Fruit fly (Drosophila melanogaster) whole organism, pupa: ENCODE results near the gene gro.

ENCODE experiments used
- CG10348 ChIP-seq: fragments of 200-800 bp; sonication (Bioruptor generic); IDR thresholded peaks from 2 replicates; pipeline ENCODE4 v1.3.6; 2022; ENCODE audit warnings: missing biosample characterization, missing genetic modification characterization
- CG12605 ChIP-seq: fragments of 200-800 bp; sonication (Bioruptor generic); IDR thresholded peaks from 2 replicates; pipeline ENCODE4 v1.3.6; 2022; ENCODE audit warnings: missing biosample characterization, missing genetic modification characterization
- CG13204 ChIP-seq: fragments of 200-800 bp; sonication (Bioruptor generic); optimal IDR thresholded peaks from 2 replicates; lab custom pipeline; 2018; ENCODE audit warnings: missing biosample characterization, mild to moderate bottlenecking, missing genetic modification characterization, moderate library complexity
- CG14655 ChIP-seq: fragments of 200-800 bp; sonication (Bioruptor generic); optimal IDR thresholded peaks from 3 replicates; lab custom pipeline; 2017; ENCODE audit warnings: mild to moderate bottlenecking, missing biosample characterization, missing genetic modification reagents, missing genetic modification characterization
- CG15710 ChIP-seq: fragments of 200-800 bp; sonication (Bioruptor generic); optimal IDR thresholded peaks from 2 replicates; lab custom pipeline; 2018; ENCODE audit warnings: missing biosample characterization, mild to moderate bottlenecking, missing genetic modification characterization, moderate library complexity
- CG17806 ChIP-seq: fragments of 200-800 bp; sonication (Bioruptor generic); optimal IDR thresholded peaks from 2 replicates; lab custom pipeline; 2018; ENCODE audit warnings: missing biosample characterization, mild to moderate bottlenecking, missing genetic modification characterization, moderate library complexity
- CG32121 ChIP-seq: fragments of 200-800 bp; sonication (Bioruptor generic); IDR thresholded peaks from 2 replicates; pipeline ENCODE4 v1.3.6; 2022; ENCODE audit warnings: missing biosample characterization, missing genetic modification characterization
- CG34367 ChIP-seq: fragments of 200-800 bp; sonication (Bioruptor generic); optimal IDR thresholded peaks from 2 replicates; lab custom pipeline; 2018; ENCODE audit warnings: missing biosample characterization, mild to moderate bottlenecking, missing genetic modification characterization
- CG4496 ChIP-seq: fragments of 200-800 bp; sonication (Bioruptor generic); IDR thresholded peaks from 3 replicates; pipeline ENCODE4 v1.3.6; 2022; ENCODE audit warnings: missing biosample characterization, missing genetic modification characterization
- CG8159 ChIP-seq: fragments of 200-800 bp; sonication (Bioruptor generic); optimal IDR thresholded peaks from 3 replicates; lab custom pipeline; 2018; ENCODE audit warnings: missing biosample characterization, mild to moderate bottlenecking, missing genetic modification characterization, moderate library complexity
- CG8301 ChIP-seq: fragments of 200-800 bp; sonication (Bioruptor generic); optimal IDR thresholded peaks from 2 replicates; lab custom pipeline; 2018; ENCODE audit warnings: missing biosample characterization, mild to moderate bottlenecking, missing genetic modification characterization
- CG9948 ChIP-seq: fragments of 200-800 bp; sonication (Bioruptor generic); optimal IDR thresholded peaks from 2 replicates; lab custom pipeline; 2018; ENCODE audit warnings: missing biosample characterization, mild to moderate bottlenecking, missing genetic modification characterization, moderate library complexity
- D1 ChIP-seq: fragments of 200-800 bp; sonication (Bioruptor generic); optimal IDR thresholded peaks from 2 replicates; lab custom pipeline; 2018; ENCODE audit warnings: missing biosample characterization, mild to moderate bottlenecking, missing genetic modification characterization, moderate library complexity
- EcR ChIP-seq: fragments of 200-800 bp; sonication (Bioruptor generic); optimal IDR thresholded peaks from 3 replicates; lab custom pipeline; 2019; ENCODE audit warnings: missing biosample characterization, missing genetic modification characterization, mild to moderate bottlenecking, moderate library complexity, missing genetic modification reagents
- Ets98B ChIP-seq: fragments of 200-800 bp; sonication (Bioruptor generic); IDR thresholded peaks from 2 replicates; pipeline ENCODE4 v1.3.6; 2022; ENCODE audit warnings: missing biosample characterization, missing genetic modification characterization
- Pif1A ChIP-seq: fragments of 200-800 bp; sonication (Bioruptor generic); optimal IDR thresholded peaks from 3 replicates; lab custom pipeline; 2016; ENCODE audit warnings: missing biosample characterization, missing genetic modification characterization
- Pif1B ChIP-seq: fragments of 200-800 bp; sonication (Bioruptor generic); optimal IDR thresholded peaks from 3 replicates; lab custom pipeline; 2016; ENCODE audit warnings: missing biosample characterization, missing genetic modification characterization
- Snoo ChIP-seq: fragments of 200-800 bp; sonication (Bioruptor generic); optimal IDR thresholded peaks from 3 replicates; lab custom pipeline; 2017; ENCODE audit warnings: missing biosample characterization, mild to moderate bottlenecking, missing genetic modification characterization, inconsistent platforms
- fd96Ca ChIP-seq: fragments of 200-800 bp; sonication (Bioruptor generic); IDR thresholded peaks from 3 replicates; pipeline ENCODE4 v1.3.6; 2022; ENCODE audit warnings: missing biosample characterization, missing genetic modification characterization
- gl ChIP-seq: fragments of 200-800 bp; sonication (Bioruptor generic); optimal IDR thresholded peaks from 2 replicates; lab custom pipeline; 2018; ENCODE audit warnings: missing biosample characterization, mild to moderate bottlenecking, missing genetic modification characterization
- rn ChIP-seq: fragments of 200-800 bp; sonication (Bioruptor generic); IDR thresholded peaks from 2 replicates; pipeline ENCODE4 v1.3.6; 2022; ENCODE audit warnings: missing biosample characterization, missing genetic modification characterization

Gene gro

dm6 chr3R:26012801-26013663 lies 28.5 kb upstream of the gro start:
- TF ChIP-seq Pif1B (GFP tag; lab: Kevin White, UChicago) (peak; percentile 18), CG9948 (tag; lab: Kevin White, UChicago) (peak; percentile 68), Ets98B (GFP tag; lab: Robert Waterston, UW) (no peak), CG15710 (tag; lab: Kevin White, UChicago) (peak; percentile 75), CG34367 (tag; lab: Kevin White, UChicago) (peak; percentile 54), CG10348 (no peak), CG8159 (tag; lab: Kevin White, UChicago) (peak; percentile 73), CG14655 (GFP tag; lab: Kevin White, UChicago) (peak; percentile 67), EcR (peak; percentile 90), CG32121 (GFP tag; lab: Robert Waterston, UW) (no peak), CG8301 (tag; lab: Kevin White, UChicago) (peak; percentile 66), gl (tag; lab: Kevin White, UChicago) (no peak), D1 (tag; lab: Kevin White, UChicago) (peak; percentile 42), CG4496 (GFP tag; lab: Robert Waterston, UW) (peak; percentile 65; the same call in 1 of the 3 replicates), CG17806 (tag; lab: Kevin White, UChicago) (peak; percentile 76), Snoo (peak; percentile 37), CG12605 (no peak), CG13204 (peak; percentile 40), fd96Ca (GFP tag; lab: Robert Waterston, UW) (0 out of 3 replicates have a peak, but pooled peaks have one; percentile 13), rn (no peak), Pif1A (peak; percentile 30)

dm6 chr3R:26013664-26013948 lies 27.9 kb upstream of the gro start:
- no peak for TF ChIP-seq D1 (tag; lab: Kevin White, UChicago)
- TF ChIP-seq CG12605: no peak
- no peak for TF ChIP-seq rn
- no peak for TF ChIP-seq CG13204
- TF ChIP-seq CG34367 (tag; lab: Kevin White, UChicago): no peak
- no peak for TF ChIP-seq CG8301 (tag; lab: Kevin White, UChicago)
- TF ChIP-seq Ets98B (GFP tag; lab: Robert Waterston, UW): no peak

dm6 chr3R:26014262-26014833 lies 27.2 kb upstream of the gro start, which contains the start of gene Kaz-m1:
Gene Kaz-m1 (plus strand): TSS chr3R:26014721.
- TF ChIP-seq CG13204: no peak
- TF ChIP-seq CG15710 (tag; lab: Kevin White, UChicago): peak; percentile 1
- TF ChIP-seq Pif1B (GFP tag; lab: Kevin White, UChicago): no peak
- TF ChIP-seq CG10348: no peak
- no peak for TF ChIP-seq Ets98B (GFP tag; lab: Robert Waterston, UW)
- peak; percentile 16 for TF ChIP-seq CG17806 (tag; lab: Kevin White, UChicago)
- no peak for TF ChIP-seq Snoo
- no peak for TF ChIP-seq CG4496 (GFP tag; lab: Robert Waterston, UW)
- no peak for TF ChIP-seq CG34367 (tag; lab: Kevin White, UChicago)
- TF ChIP-seq rn: no peak
- TF ChIP-seq gl (tag; lab: Kevin White, UChicago): no peak
- no peak for TF ChIP-seq CG8301 (tag; lab: Kevin White, UChicago)
- TF ChIP-seq CG12605: no peak
- TF ChIP-seq CG14655 (GFP tag; lab: Kevin White, UChicago): peak; percentile 25
- peak; percentile 50 for TF ChIP-seq CG8159 (tag; lab: Kevin White, UChicago)
- peak; percentile 25 for TF ChIP-seq CG9948 (tag; lab: Kevin White, UChicago)
- TF ChIP-seq fd96Ca (GFP tag; lab: Robert Waterston, UW): no peak
- no peak for TF ChIP-seq CG32121 (GFP tag; lab: Robert Waterston, UW)
- TF ChIP-seq EcR: no peak
- TF ChIP-seq D1 (tag; lab: Kevin White, UChicago): no peak
- no peak for TF ChIP-seq Pif1A
- TF ChIP-seq, all 21 proteins: peak for 5

dm6 chr3R:26017294-26017770 lies 24.2 kb upstream of the gro start:
- no peak for TF ChIP-seq CG4496 (GFP tag; lab: Robert Waterston, UW)
- TF ChIP-seq CG10348: no peak
- TF ChIP-seq CG34367 (tag; lab: Kevin White, UChicago): no peak
- peak; percentile 9; the same call in 1 of the 2 replicates for TF ChIP-seq Ets98B (GFP tag; lab: Robert Waterston, UW)
- TF ChIP-seq CG17806 (tag; lab: Kevin White, UChicago): no peak
- peak; percentile 51 for TF ChIP-seq EcR

dm6 chr3R:26017771-26018731 lies 23.5 kb upstream of the gro start:
- peak; percentile 74 for TF ChIP-seq CG13204
- TF ChIP-seq Pif1A: peak; percentile 81
- TF ChIP-seq CG14655 (GFP tag; lab: Kevin White, UChicago): peak; percentile 89
- peak; percentile 98 for TF ChIP-seq CG8159 (tag; lab: Kevin White, UChicago)
- no peak for TF ChIP-seq Ets98B (GFP tag; lab: Robert Waterston, UW)
- 0 out of 2 replicates have a peak, but pooled peaks have one; percentile 24 for TF ChIP-seq CG32121 (GFP tag; lab: Robert Waterston, UW)
- TF ChIP-seq fd96Ca (GFP tag; lab: Robert Waterston, UW): peak; percentile 10; the same call in 1 of the 3 replicates
- peak; percentile 92 for TF ChIP-seq CG17806 (tag; lab: Kevin White, UChicago)
- TF ChIP-seq CG10348: no peak
- TF ChIP-seq CG15710 (tag; lab: Kevin White, UChicago): peak; percentile 97
- peak; percentile 83 for TF ChIP-seq EcR
- TF ChIP-seq Snoo: peak; percentile 93
- TF ChIP-seq CG4496 (GFP tag; lab: Robert Waterston, UW): peak; percentile 24; the same call in 1 of the 3 replicates
- peak; percentile 73 for TF ChIP-seq gl (tag; lab: Kevin White, UChicago)
- peak; percentile 93 for TF ChIP-seq CG34367 (tag; lab: Kevin White, UChicago)
- TF ChIP-seq CG9948 (tag; lab: Kevin White, UChicago): peak; percentile 98
- peak; percentile 86 for TF ChIP-seq Pif1B (GFP tag; lab: Kevin White, UChicago)
- no peak for TF ChIP-seq CG12605
- peak; percentile 79 for TF ChIP-seq CG8301 (tag; lab: Kevin White, UChicago)
- no peak for TF ChIP-seq rn
- TF ChIP-seq D1 (tag; lab: Kevin White, UChicago): peak; percentile 96
